Worm (Caenorhabditis elegans): Measurements from ENCODE around the gene Y39E4B.6.
A peak's percentile ranks its signal among the peaks of the same experiment; 100 is the strongest.

Y39E4B.6 gene

ce11 chrIII:13032429-13033018 lies 38.0 kb upstream of the Y39E4B.6 start:
- TF ChIP-seq zag-1 (tag; optimal IDR thresholded peaks at IDR 0.05) (no peak), nhr-237 (tag; optimal IDR thresholded peaks at IDR 0.05) (no peak), egl-27 (tag; optimal IDR thresholded peaks at IDR 0.05) (no peak)

DNA sequence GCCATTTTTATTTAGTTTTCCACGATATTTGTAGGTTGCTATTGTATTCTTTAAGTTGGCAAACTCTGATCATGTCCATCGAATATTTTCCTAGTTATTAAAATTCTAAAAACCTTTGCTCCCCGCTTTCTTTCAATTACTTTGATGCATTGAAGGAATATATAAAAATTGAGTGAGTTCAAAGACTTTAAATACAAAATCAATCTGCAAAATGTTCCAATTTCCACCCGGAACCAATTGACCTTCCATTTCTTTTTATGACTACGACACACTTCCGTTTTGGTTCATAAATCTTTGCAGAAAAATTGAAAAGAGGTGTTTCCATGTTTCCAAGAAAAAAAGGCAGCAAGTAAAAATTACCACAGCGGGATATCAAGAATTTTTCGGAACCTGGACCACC lies 30.8 kb upstream of the Y39E4B.6 start, which contains the start of gene F54F12.2:
Gene F54F12.2 (plus strand): TSS at position 301 of the 400 bp plus-strand sequence.
- TF ChIP-seq lin-39 (tag; optimal IDR thresholded peaks at IDR 0.05), result no peak
- no peak for TF ChIP-seq nhr-21 (tag; optimal IDR thresholded peaks at IDR 0.05)
- no peak for TF ChIP-seq mbf-1 (tag; optimal IDR thresholded peaks at IDR 0.05)
- no peak for TF ChIP-seq dmd-4 (tag; optimal IDR thresholded peaks at IDR 0.05)
- TF ChIP-seq ceh-16 (tag; optimal IDR thresholded peaks at IDR 0.05), result no peak
- TF ChIP-seq elt-1 (tag; optimal IDR thresholded peaks at IDR 0.05), result no peak
- no peak for TF ChIP-seq unc-62 (GFP tag; optimal IDR thresholded peaks at IDR 0.05)
- no peak for TF ChIP-seq Y55F3AM.14 (GFP tag; optimal IDR thresholded peaks at IDR 0.05)
- no peak for TF ChIP-seq C34F6.9 (tag; optimal IDR thresholded peaks at IDR 0.05)
- TF ChIP-seq mab-5 (tag; optimal IDR thresholded peaks at IDR 0.05), result no peak
- TF ChIP-seq sma-9 (GFP tag; optimal IDR thresholded peaks at IDR 0.05), result no peak
- no peak for TF ChIP-seq sma-9 (tag; optimal IDR thresholded peaks at IDR 0.05)
- TF ChIP-seq ztf-4 (tag; optimal IDR thresholded peaks at IDR 0.05), result no peak
- no peak for TF ChIP-seq F13H6.1 (tag; optimal IDR thresholded peaks at IDR 0.05)

ce11 chrIII:13049956-13050355 lies 20.6 kb upstream of the Y39E4B.6 start:
- no peak for TF ChIP-seq peb-1 (tag; optimal IDR thresholded peaks at IDR 0.05)
- no peak for TF ChIP-seq nhr-21 (tag; optimal IDR thresholded peaks at IDR 0.05)
- TF ChIP-seq Y55F3AM.14 (GFP tag; optimal IDR thresholded peaks at IDR 0.05), result no peak
- TF ChIP-seq nhr-10 (tag; optimal IDR thresholded peaks at IDR 0.05), result no peak

DNA sequence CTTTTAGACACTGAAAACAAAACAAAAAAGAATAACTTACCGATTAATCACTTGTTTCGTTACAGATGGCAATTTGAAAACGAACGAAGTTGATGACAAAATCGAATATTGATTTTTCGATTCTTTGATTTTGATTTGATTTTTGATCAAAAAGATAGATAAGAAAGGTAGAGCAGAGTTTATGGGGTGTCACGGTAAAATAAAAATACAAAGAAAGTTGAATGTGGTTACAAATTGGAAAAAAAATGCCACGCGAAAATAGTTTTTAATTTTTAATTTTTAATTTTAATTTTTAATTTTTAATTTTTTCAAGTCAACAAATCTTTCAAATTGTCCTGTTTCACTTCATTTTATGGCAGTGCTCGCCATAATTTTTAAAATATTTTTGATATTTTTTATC lies 15.2 kb upstream of the Y39E4B.6 start, which contains the start of gene F54F12.1:
Gene F54F12.1 (minus strand): TSS at position 101 of the 400 bp plus-strand sequence.
- TF ChIP-seq snpc-4 (tag; optimal IDR thresholded peaks at IDR 0.05), result no peak
- no peak for TF ChIP-seq nhr-23 (tag; optimal IDR thresholded peaks at IDR 0.05)
- TF ChIP-seq F13H6.1 (tag; optimal IDR thresholded peaks at IDR 0.05), result no peak
- no peak for TF ChIP-seq peb-1 (tag; optimal IDR thresholded peaks at IDR 0.05)

DNA sequence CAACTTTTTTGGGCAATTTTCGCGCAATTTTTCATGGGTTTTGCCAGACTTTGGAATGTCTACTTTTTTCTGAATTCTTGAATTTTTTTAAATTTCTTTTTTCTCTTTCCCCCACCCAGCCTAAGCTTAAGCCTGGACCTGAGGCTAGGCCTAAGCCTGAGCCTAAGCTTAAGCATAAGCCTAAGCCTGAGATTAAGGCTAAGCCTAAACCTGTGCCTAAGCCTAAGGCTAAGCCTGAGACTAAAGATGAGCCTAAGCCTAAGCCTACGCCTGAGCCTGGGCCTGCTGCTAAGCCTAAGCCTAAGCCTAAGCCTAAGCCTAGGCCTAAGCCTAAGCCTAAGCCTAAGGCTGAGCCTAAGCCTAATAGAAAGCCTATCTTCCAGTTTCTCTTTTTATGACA lies 14.3 kb upstream of the Y39E4B.6 start:
- TF ChIP-seq fos-1 (tag; optimal IDR thresholded peaks at IDR 0.05), result no peak
- no peak for TF ChIP-seq nhr-129 (tag; optimal IDR thresholded peaks at IDR 0.05)
- TF ChIP-seq lin-39 (tag; optimal IDR thresholded peaks at IDR 0.05), result no peak
- no peak for TF ChIP-seq lsy-2 (tag; optimal IDR thresholded peaks at IDR 0.05)
- no peak for TF ChIP-seq nhr-11 (tag; optimal IDR thresholded peaks at IDR 0.05)
- no peak for TF ChIP-seq nhr-237 (tag; optimal IDR thresholded peaks at IDR 0.05)
- TF ChIP-seq aly-2 (tag; optimal IDR thresholded peaks at IDR 0.05), result no peak
- no peak for TF ChIP-seq nhr-21 (tag; optimal IDR thresholded peaks at IDR 0.05)
- no peak for TF ChIP-seq crh-2 (tag; optimal IDR thresholded peaks at IDR 0.05)
- TF ChIP-seq egl-27 (tag; optimal IDR thresholded peaks at IDR 0.05), result no peak
- no peak for TF ChIP-seq ztf-1 (GFP tag; conservative IDR thresholded peaks at IDR 0.05)
- TF ChIP-seq dmd-4 (tag; optimal IDR thresholded peaks at IDR 0.05), result no peak
- TF ChIP-seq ceh-16 (tag; optimal IDR thresholded peaks at IDR 0.05), result no peak
- TF ChIP-seq lin-13 (GFP tag; optimal IDR thresholded peaks at IDR 0.05), result no peak
- no peak for TF ChIP-seq unc-39 (tag; optimal IDR thresholded peaks at IDR 0.05)
- no peak for TF ChIP-seq gmeb-1 (tag; optimal IDR thresholded peaks at IDR 0.05)
- no peak for TF ChIP-seq lin-11 (tag; optimal IDR thresholded peaks at IDR 0.05)
- TF ChIP-seq sem-4 (tag; optimal IDR thresholded peaks at IDR 0.05), result no peak
- no peak for TF ChIP-seq F13H6.1 (tag; optimal IDR thresholded peaks at IDR 0.05)
- TF ChIP-seq ztf-4 (tag; optimal IDR thresholded peaks at IDR 0.05), result no peak

DNA sequence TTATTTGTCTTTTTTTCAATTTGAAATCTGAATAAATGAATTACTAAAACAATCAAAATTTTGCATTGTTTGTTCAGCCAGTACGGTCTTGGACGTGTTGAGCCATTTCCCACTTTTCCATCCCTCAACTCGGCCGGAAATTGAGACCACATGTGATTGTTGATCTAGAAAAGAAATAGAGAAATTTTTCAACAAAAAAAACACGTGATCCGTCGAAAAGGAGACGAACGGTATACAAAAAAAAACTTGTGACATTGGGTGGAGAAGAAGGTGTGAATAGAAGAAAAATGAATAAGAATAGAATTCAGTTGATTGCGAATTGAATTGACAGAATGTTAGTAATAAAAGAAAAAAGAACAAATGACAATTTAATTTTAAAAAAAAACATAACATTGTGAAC lies 13.8 kb upstream of the Y39E4B.6 start:
- TF ChIP-seq nhr-129 (tag; optimal IDR thresholded peaks at IDR 0.05), result peak; percentile 23
- TF ChIP-seq skn-1 (tag; optimal IDR thresholded peaks at IDR 0.05), result no peak

Measured in whole organism, L2 larva.